Worm (Caenorhabditis elegans) whole organism, L2 larva: ENCODE measurements around the gene pitr-5.

Experiments
- C34F6.9 ChIP-seq: fragments of 150-350 bp; optimal IDR thresholded peaks from 2 replicates; lab custom pipeline; 2014; ENCODE audit warnings: missing biosample characterization, missing genetic modification characterization
- F13H6.1 ChIP-seq: sonication (generic microtip); optimal IDR thresholded peaks from 2 replicates; lab custom pipeline; 2016; ENCODE audit warnings: missing genetic modification characterization, missing compliant biosample characterization
- Y55F3AM.14 ChIP-seq: fragments of 200-800 bp; sonication (Bioruptor generic); optimal IDR thresholded peaks from 2 replicates; lab custom pipeline; 2018; ENCODE audit warnings: mild to moderate bottlenecking, missing genetic modification characterization, missing compliant biosample characterization
- ZK546.5 ChIP-seq: sonication (generic microtip); optimal IDR thresholded peaks from 2 replicates; lab custom pipeline; 2017; ENCODE audit warnings: missing biosample characterization, missing genetic modification characterization
- alr-1 ChIP-seq: fragments of 150-350 bp; optimal IDR thresholded peaks from 2 replicates; lab custom pipeline; 2014; ENCODE audit warnings: missing biosample characterization, missing genetic modification characterization
- blmp-1 ChIP-seq: sonication (generic microtip); optimal IDR thresholded peaks from 2 replicates; lab custom pipeline; 2017; ENCODE audit warnings: missing genetic modification characterization, mild to moderate bottlenecking, missing compliant biosample characterization, antibody characterized with exemption, moderate library complexity; ENCODE audit not compliant: insufficient read depth
- ceh-16 ChIP-seq: fragments of 150-350 bp; optimal IDR thresholded peaks from 2 replicates; lab custom pipeline; 2014; ENCODE audit warnings: missing biosample characterization, missing genetic modification characterization
- ceh-82 ChIP-seq: fragments of 150-350 bp; optimal IDR thresholded peaks from 2 replicates; lab custom pipeline; 2014; ENCODE audit warnings: missing biosample characterization, missing genetic modification characterization
- crh-2 ChIP-seq: sonication (generic microtip); optimal IDR thresholded peaks from 2 replicates; lab custom pipeline; 2017; ENCODE audit warnings: missing biosample characterization, missing genetic modification characterization
- dmd-4 ChIP-seq: sonication (generic microtip); optimal IDR thresholded peaks from 2 replicates; lab custom pipeline; 2017; ENCODE audit warnings: missing biosample characterization, missing genetic modification characterization
- egl-27 ChIP-seq: sonication (generic microtip); optimal IDR thresholded peaks from 3 replicates; lab custom pipeline; 2017; ENCODE audit warnings: missing biosample characterization, missing genetic modification reagents, missing genetic modification characterization
- elt-1 ChIP-seq: fragments of 150-350 bp; optimal IDR thresholded peaks from 2 replicates; lab custom pipeline; 2014; ENCODE audit warnings: missing biosample characterization, missing genetic modification characterization
- elt-3 ChIP-seq: sonication (generic microtip); optimal IDR thresholded peaks from 2 replicates; lab custom pipeline; 2017; ENCODE audit warnings: missing biosample characterization, missing genetic modification characterization
- fos-1 ChIP-seq: fragments of 150-350 bp; optimal IDR thresholded peaks from 2 replicates; lab custom pipeline; 2014; ENCODE audit warnings: missing biosample characterization, missing genetic modification characterization
- gmeb-1 ChIP-seq: fragments of 150-350 bp; optimal IDR thresholded peaks from 2 replicates; lab custom pipeline; 2014; ENCODE audit warnings: missing biosample characterization, missing genetic modification characterization
- lin-11 ChIP-seq: fragments of 150-350 bp; sonication (generic microtip); optimal IDR thresholded peaks from 2 replicates; lab custom pipeline; 2014; ENCODE audit warnings: missing biosample characterization, missing genetic modification characterization, inconsistent platforms, mixed read lengths
- lsy-2 ChIP-seq, 2 experiments: fragments of 150-350 bp in 1 of 2; sonication (generic microtip) in 1 of 2; optimal IDR thresholded peaks; 2 replicates each; lab custom pipeline; 2014 to 2017; ENCODE audit warnings: missing biosample characterization in 2 of 2, missing genetic modification characterization in 2 of 2
- mab-5 ChIP-seq: fragments of 150-350 bp; optimal IDR thresholded peaks from 2 replicates; lab custom pipeline; 2014; ENCODE audit warnings: missing biosample characterization, missing genetic modification characterization
- mdl-1 ChIP-seq, 2 experiments: fragments of 150-350 bp in 1 of 2; sonication (generic microtip) in 1 of 2; optimal IDR thresholded peaks; 2 replicates each; lab custom pipeline; 2017; ENCODE audit warnings: missing biosample characterization in 2 of 2, missing genetic modification characterization in 2 of 2
- nhr-12 ChIP-seq: fragments of 150-350 bp; optimal IDR thresholded peaks from 2 replicates; lab custom pipeline; 2014; ENCODE audit warnings: missing biosample characterization, missing genetic modification characterization
- nhr-129 ChIP-seq: fragments of 150-350 bp; optimal IDR thresholded peaks from 2 replicates; lab custom pipeline; 2014; ENCODE audit warnings: missing biosample characterization, missing genetic modification characterization
- nhr-23 ChIP-seq: fragments of 150-350 bp; optimal IDR thresholded peaks from 2 replicates; lab custom pipeline; 2014; ENCODE audit warnings: missing biosample characterization, missing genetic modification reagents, missing genetic modification characterization
- nhr-25 ChIP-seq: fragments of 150-350 bp; sonication (generic microtip); optimal IDR thresholded peaks from 3 replicates; lab custom pipeline; 2014; ENCODE audit warnings: missing biosample characterization, missing genetic modification characterization
- nhr-6 ChIP-seq: fragments of 150-350 bp; optimal IDR thresholded peaks from 2 replicates; lab custom pipeline; 2014; ENCODE audit warnings: missing biosample characterization, missing genetic modification characterization
- peb-1 ChIP-seq: fragments of 150-350 bp; optimal IDR thresholded peaks from 2 replicates; lab custom pipeline; 2014; ENCODE audit warnings: missing biosample characterization, missing genetic modification characterization
- sem-4 ChIP-seq: fragments of 150-350 bp; optimal IDR thresholded peaks from 2 replicates; lab custom pipeline; 2014; ENCODE audit warnings: missing biosample characterization, missing genetic modification reagents, missing genetic modification characterization
- skn-1 ChIP-seq: sonication (generic microtip); optimal IDR thresholded peaks from 2 replicates; lab custom pipeline; 2017; ENCODE audit warnings: missing biosample characterization, missing genetic modification characterization
- sma-3 ChIP-seq: sonication (generic microtip); optimal IDR thresholded peaks from 2 replicates; lab custom pipeline; 2016; ENCODE audit warnings: missing genetic modification reagents, missing genetic modification characterization, missing compliant biosample characterization
- sma-9 ChIP-seq, 2 experiments: fragments of 150-350 bp in 1 of 2; sonication (generic microtip) in 1 of 2; optimal IDR thresholded peaks; 2 replicates each; lab custom pipeline; 2014 to 2016; ENCODE audit warnings: missing genetic modification characterization in 2 of 2, mild to moderate bottlenecking in 1 of 2, missing biosample characterization in 1 of 2, missing compliant biosample characterization in 1 of 2, missing genetic modification reagents in 1 of 2, moderate library complexity in 1 of 2
- snpc-4 ChIP-seq: fragments of 150-350 bp; optimal IDR thresholded peaks from 2 replicates; lab custom pipeline; 2014; ENCODE audit warnings: missing biosample characterization, missing genetic modification characterization
- unc-39 ChIP-seq: fragments of 150-350 bp; optimal IDR thresholded peaks from 2 replicates; lab custom pipeline; 2014; ENCODE audit warnings: missing biosample characterization, missing genetic modification characterization
- unc-55 ChIP-seq: fragments of 150-350 bp; sonication (generic microtip); optimal IDR thresholded peaks from 3 replicates; lab custom pipeline; 2014; ENCODE audit warnings: missing biosample characterization, missing genetic modification reagents, missing genetic modification characterization
- unc-62 ChIP-seq: fragments of 150-350 bp; optimal IDR thresholded peaks from 2 replicates; lab custom pipeline; 2014; ENCODE audit warnings: missing biosample characterization, missing genetic modification reagents, missing genetic modification characterization
- zag-1 ChIP-seq: fragments of 150-350 bp; optimal IDR thresholded peaks from 2 replicates; lab custom pipeline; 2014; ENCODE audit warnings: missing biosample characterization, missing genetic modification characterization
- ztf-1 ChIP-seq: fragments of 200-800 bp; sonication (Bioruptor generic); conservative IDR thresholded peaks from 2 replicates; pipeline ENCODE4 v1.3.6; 2022; ENCODE audit warnings: missing genetic modification characterization, missing compliant biosample characterization
- ztf-11 ChIP-seq: sonication (generic microtip); optimal IDR thresholded peaks from 2 replicates; lab custom pipeline; 2017; ENCODE audit warnings: missing biosample characterization, missing genetic modification characterization

pitr-5 gene

DNA sequence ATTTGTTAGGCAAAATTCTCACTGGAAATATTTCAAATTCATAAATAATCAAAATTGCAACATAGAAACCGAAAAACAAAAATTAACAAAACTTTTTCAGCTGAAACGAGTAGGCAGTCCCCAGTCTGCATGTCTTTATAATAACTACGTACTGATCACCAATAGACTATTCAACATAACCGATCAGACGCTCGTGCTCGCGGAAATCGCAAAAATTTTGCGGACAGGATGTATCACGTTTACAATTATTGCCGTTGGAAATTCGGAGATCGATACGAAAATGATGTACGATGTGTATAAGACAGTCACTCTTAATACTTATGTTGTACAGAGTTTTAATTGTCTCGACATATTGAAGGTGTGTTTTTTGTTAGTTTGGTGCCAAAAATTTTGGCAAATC, 16.7 kb downstream of the pitr-5 start:
- TF ChIP-seq zag-1 (tag; lab: Kevin White, UChicago) (no peak), nhr-25 (tag; lab: Kevin White, UChicago) (no peak), sem-4 (tag; lab: Kevin White, UChicago) (no peak), ceh-82 (tag; lab: Kevin White, UChicago) (no peak), mdl-1 (tag; optimal IDR thresholded peaks at IDR 0.05; lab: Kevin White, UChicago) (no peak), nhr-12 (tag; lab: Kevin White, UChicago) (no peak), snpc-4 (no peak), ztf-11 (no peak), blmp-1 (tag; lab: Kevin White, UChicago) (no peak), ztf-1 (GFP tag; lab: Robert Waterston, UW) (no peak), egl-27 (no peak), F13H6.1 (tag; lab: Kevin White, UChicago) (no peak), peb-1 (tag; lab: Kevin White, UChicago) (no peak), lsy-2 (tag; optimal IDR thresholded peaks at IDR 0.05; lab: Kevin White, UChicago) (no peak), C34F6.9 (tag; lab: Kevin White, UChicago) (no peak), unc-39 (no peak), elt-1 (no peak), crh-2 (tag; lab: Kevin White, UChicago) (no peak), ZK546.5 (tag; lab: Kevin White, UChicago) (no peak), nhr-6 (tag; lab: Kevin White, UChicago) (no peak)

DNA sequence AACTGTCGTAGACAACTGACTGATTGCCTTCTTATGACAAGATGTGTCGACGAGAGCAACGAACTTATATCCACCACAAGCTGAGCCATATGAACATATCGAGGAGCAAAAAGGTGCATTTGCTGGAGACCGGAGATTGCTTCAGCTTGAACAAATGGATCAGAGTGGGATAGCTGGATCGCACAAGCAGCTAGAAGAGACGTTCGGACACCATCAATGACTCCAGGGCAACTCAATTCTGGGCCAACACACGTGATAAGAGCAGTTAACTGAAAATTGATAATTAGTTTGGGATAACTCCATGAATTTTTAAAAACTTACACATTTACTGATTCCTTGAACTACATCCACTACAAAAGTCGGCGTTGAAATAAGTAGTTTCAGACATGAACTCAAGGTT, 24.4 kb downstream of the pitr-5 start:
- no peak for TF ChIP-seq F13H6.1 (tag; lab: Kevin White, UChicago)
- TF ChIP-seq mab-5 (tag; lab: Kevin White, UChicago), result no peak
- TF ChIP-seq peb-1 (tag; lab: Kevin White, UChicago), result no peak
- TF ChIP-seq sma-3 (GFP tag; lab: Kevin White, UChicago), result no peak
- no peak for TF ChIP-seq elt-1
- TF ChIP-seq crh-2 (tag; lab: Kevin White, UChicago), result no peak
- TF ChIP-seq gmeb-1 (tag; lab: Kevin White, UChicago), result no peak
- TF ChIP-seq dmd-4 (tag; lab: Kevin White, UChicago), result no peak
- TF ChIP-seq zag-1 (tag; lab: Kevin White, UChicago), result no peak
- TF ChIP-seq sma-9 (GFP tag; optimal IDR thresholded peaks at IDR 0.05; lab: Kevin White, UChicago), result no peak
- no peak for TF ChIP-seq sma-9 (tag; optimal IDR thresholded peaks at IDR 0.05; lab: Kevin White, UChicago)
- TF ChIP-seq elt-3, result no peak
- TF ChIP-seq nhr-12 (tag; lab: Kevin White, UChicago), result no peak
- no peak for TF ChIP-seq ceh-82 (tag; lab: Kevin White, UChicago)
- no peak for TF ChIP-seq ceh-16
- TF ChIP-seq nhr-23 (tag; lab: Kevin White, UChicago), result no peak
- TF ChIP-seq alr-1 (tag; lab: Kevin White, UChicago), result no peak
- TF ChIP-seq, all 48 proteins: peak for 0

DNA sequence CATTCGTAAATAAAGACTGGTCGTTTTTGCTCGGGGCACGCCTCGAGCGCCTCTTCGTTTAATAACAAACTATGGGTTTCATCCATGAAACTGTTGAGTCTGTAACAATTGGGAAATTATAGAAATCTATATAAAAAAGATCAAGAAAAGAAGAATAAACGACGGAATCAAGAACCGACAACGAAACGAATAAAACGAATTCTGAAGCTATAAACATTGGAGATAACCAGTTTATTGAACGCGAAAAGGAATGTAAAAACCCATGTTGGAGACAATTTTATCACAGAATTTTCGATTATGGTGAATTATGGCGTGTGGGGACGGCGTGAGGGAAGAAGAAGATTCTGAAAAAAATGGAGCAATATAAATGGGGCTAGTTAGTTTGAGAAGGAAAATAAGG, 30.2 kb downstream of the pitr-5 start, which contains the start of gene soap-1:
TSS of gene soap-1 (minus strand) at position 101 of the 400 bp plus-strand sequence.
- no peak for TF ChIP-seq unc-62
- no peak for TF ChIP-seq snpc-4
- TF ChIP-seq mab-5 (tag; lab: Kevin White, UChicago), result no peak
- no peak for TF ChIP-seq ceh-16
- no peak for TF ChIP-seq sem-4 (tag; lab: Kevin White, UChicago)
- no peak for TF ChIP-seq F13H6.1 (tag; lab: Kevin White, UChicago)
- no peak for TF ChIP-seq fos-1
- no peak for TF ChIP-seq elt-3
- TF ChIP-seq alr-1 (tag; lab: Kevin White, UChicago), result no peak
- TF ChIP-seq nhr-129 (tag; lab: Kevin White, UChicago), result no peak
- TF ChIP-seq lin-11 (tag; lab: Kevin White, UChicago), result no peak
- no peak for TF ChIP-seq Y55F3AM.14 (GFP tag; lab: Kevin White, UChicago)
- TF ChIP-seq blmp-1 (tag; lab: Kevin White, UChicago), result no peak
- TF ChIP-seq skn-1 (tag; lab: Kevin White, UChicago), result no peak
- no peak for TF ChIP-seq elt-1
- TF ChIP-seq nhr-12 (tag; lab: Kevin White, UChicago), result no peak
- no peak for TF ChIP-seq ZK546.5 (tag; lab: Kevin White, UChicago)
- TF ChIP-seq C34F6.9 (tag; lab: Kevin White, UChicago), result no peak
- TF ChIP-seq nhr-25 (tag; lab: Kevin White, UChicago), result no peak

DNA sequence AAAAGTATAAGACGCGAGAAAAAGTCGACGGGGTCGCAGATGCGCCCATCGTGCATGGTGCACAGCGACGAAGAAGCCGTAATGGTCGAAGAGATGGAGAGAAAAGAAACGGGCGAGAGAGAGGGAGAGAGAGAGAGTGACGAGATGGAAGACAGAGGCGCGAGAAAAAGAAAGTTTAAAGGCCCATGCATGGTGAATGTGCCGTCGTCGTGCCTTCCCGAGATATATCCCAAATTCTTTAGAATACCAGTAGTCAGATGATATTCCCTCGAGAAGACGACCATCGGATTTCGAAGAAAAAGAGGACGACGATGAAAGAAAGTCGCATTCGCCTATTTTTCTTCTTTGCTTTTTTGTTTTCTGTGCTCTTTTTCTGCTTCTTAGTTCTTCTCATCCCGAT, 31.4 kb downstream of the pitr-5 start:
- TF ChIP-seq lsy-2 (tag; optimal IDR thresholded peaks at IDR 0.05; lab: Kevin White, UChicago), result peak in 1 of 2 experiments; percentile 3
- peak; percentile 47 for TF ChIP-seq unc-55 (GFP tag; lab: Kevin White, UChicago)
- peak; percentile 12 for TF ChIP-seq C34F6.9 (tag; lab: Kevin White, UChicago)
- no peak for TF ChIP-seq peb-1 (tag; lab: Kevin White, UChicago)
